Fruit fly (Drosophila melanogaster) whole organism, embryonic: Measurements from ENCODE around the gene Dic1.
A peak's percentile ranks its signal among the peaks of the same experiment; 100 is the strongest.

Experiments used
- Atf3 ChIP-seq: fragments of 200-800 bp; sonication (Bioruptor generic); optimal IDR thresholded peaks from 3 replicates; lab custom pipeline; 2016; ENCODE audit warnings: missing biosample characterization, missing genetic modification characterization
- Bdp1 ChIP-seq: fragments of 200-800 bp; sonication (Bioruptor generic); optimal IDR thresholded peaks from 3 replicates; lab custom pipeline; 2016; ENCODE audit warnings: missing biosample characterization, missing genetic modification characterization
- CG10959 ChIP-seq: fragments of 200-800 bp; sonication (Bioruptor generic); IDR thresholded peaks from 2 replicates; pipeline ENCODE4 v1.3.6; 2022; ENCODE audit warnings: missing biosample characterization, missing genetic modification characterization
- CG11085 ChIP-seq: fragments of 200-800 bp; sonication (Bioruptor generic); IDR thresholded peaks from 2 replicates; pipeline ENCODE4 v1.3.6; 2022; ENCODE audit warnings: missing biosample characterization, missing genetic modification characterization
- CG11504 ChIP-seq: fragments of 200-800 bp; sonication (Bioruptor generic); optimal IDR thresholded peaks from 3 replicates; lab custom pipeline; 2019; ENCODE audit warnings: missing biosample characterization, mild to moderate bottlenecking, missing genetic modification characterization, moderate library complexity
- CG12744 ChIP-seq: fragments of 200-800 bp; sonication (Bioruptor generic); optimal IDR thresholded peaks from 2 replicates; lab custom pipeline; 2016; ENCODE audit warnings: missing biosample characterization, missing genetic modification characterization
- CG12769 ChIP-seq: fragments of 200-800 bp; sonication (Bioruptor generic); optimal IDR thresholded peaks from 2 replicates; lab custom pipeline; 2019; ENCODE audit warnings: missing biosample characterization, mild to moderate bottlenecking, missing genetic modification characterization, moderate library complexity
- CG15479 ChIP-seq: fragments of 200-800 bp; sonication (Bioruptor generic); optimal IDR thresholded peaks from 3 replicates; lab custom pipeline; 2019; ENCODE audit warnings: missing biosample characterization, mild to moderate bottlenecking, missing genetic modification characterization, moderate library complexity
- CG15514 ChIP-seq: fragments of 200-800 bp; sonication (Bioruptor generic); optimal IDR thresholded peaks from 3 replicates; lab custom pipeline; 2017; ENCODE audit warnings: missing biosample characterization, missing genetic modification characterization, mild to moderate bottlenecking, moderate library complexity, missing genetic modification reagents
- CG18764 ChIP-seq: fragments of 200-800 bp; sonication (Bioruptor generic); optimal IDR thresholded peaks from 3 replicates; lab custom pipeline; 2016; ENCODE audit warnings: missing biosample characterization, missing genetic modification characterization
- CG3065 ChIP-seq: fragments of 200-800 bp; sonication (Bioruptor generic); optimal IDR thresholded peaks from 2 replicates; lab custom pipeline; 2016; ENCODE audit warnings: missing biosample characterization, missing genetic modification characterization
- CG3163 ChIP-seq: fragments of 200-800 bp; sonication (Bioruptor generic); optimal IDR thresholded peaks from 3 replicates; lab custom pipeline; 2016; ENCODE audit warnings: missing biosample characterization, missing genetic modification characterization
- CG33557 ChIP-seq: fragments of 200-800 bp; sonication (Bioruptor generic); optimal IDR thresholded peaks from 2 replicates; lab custom pipeline; 2019; ENCODE audit warnings: missing biosample characterization, mild to moderate bottlenecking, missing genetic modification characterization, moderate library complexity
- CG3407 ChIP-seq: fragments of 200-800 bp; sonication (Bioruptor generic); optimal IDR thresholded peaks from 2 replicates; lab custom pipeline; 2018; ENCODE audit warnings: missing biosample characterization, mild to moderate bottlenecking, missing genetic modification characterization
- CG3726 ChIP-seq: fragments of 200-800 bp; sonication (Bioruptor generic); IDR thresholded peaks from 3 replicates; pipeline ENCODE4, ENCODE4 v1.3.6; 2022; ENCODE audit warnings: missing biosample characterization, missing genetic modification characterization
- CG3847 ChIP-seq: fragments of 200-800 bp; sonication (Bioruptor generic); IDR thresholded peaks from 2 replicates; pipeline ENCODE4 v1.3.6; 2022; ENCODE audit warnings: missing biosample characterization, missing genetic modification characterization
- CG5953 ChIP-seq: fragments of 200-800 bp; sonication (Bioruptor generic); IDR thresholded peaks from 2 replicates; pipeline ENCODE4 v1.3.6; 2022; ENCODE audit warnings: missing biosample characterization, missing genetic modification characterization
- CG6254 ChIP-seq: fragments of 200-800 bp; sonication (Bioruptor generic); optimal IDR thresholded peaks from 3 replicates; lab custom pipeline; 2017; ENCODE audit warnings: mild to moderate bottlenecking, missing biosample characterization, missing genetic modification reagents, missing genetic modification characterization
- CG6272 ChIP-seq: fragments of 200-800 bp; sonication (Bioruptor generic); IDR thresholded peaks from 2 replicates; pipeline ENCODE4 v1.3.6; 2022; ENCODE audit warnings: missing biosample characterization, missing genetic modification characterization
- CG6689 ChIP-seq: fragments of 200-800 bp; sonication (Bioruptor generic); IDR thresholded peaks from 2 replicates; pipeline ENCODE4 v1.3.6; 2022; ENCODE audit warnings: missing biosample characterization, missing genetic modification characterization
- CG7963 ChIP-seq: fragments of 200-800 bp; sonication (Bioruptor generic); IDR thresholded peaks from 3 replicates; pipeline ENCODE4 v1.3.6; 2022; ENCODE audit warnings: missing biosample characterization, missing genetic modification characterization; ENCODE audit not compliant: partially characterized antibody
- CG9609 ChIP-seq: fragments of 200-800 bp; sonication (Bioruptor generic); optimal IDR thresholded peaks from 3 replicates; lab custom pipeline; 2016; ENCODE audit warnings: missing biosample characterization, missing genetic modification characterization
- CG9932 ChIP-seq: fragments of 200-800 bp; sonication (Bioruptor generic); IDR thresholded peaks from 2 replicates; pipeline ENCODE4 v1.3.6; 2022; ENCODE audit warnings: missing biosample characterization, missing genetic modification characterization
- CTCF ChIP-seq: fragments of 200-800 bp; sonication (Bioruptor generic); optimal IDR thresholded peaks from 2 replicates; lab custom pipeline; 2017; ENCODE audit warnings: missing biosample characterization, mild to moderate bottlenecking, missing genetic modification characterization, moderate library complexity
- CrebB ChIP-seq: fragments of 200-800 bp; sonication (Bioruptor generic); optimal IDR thresholded peaks from 3 replicates; lab custom pipeline; 2018; ENCODE audit warnings: missing biosample characterization, mild to moderate bottlenecking, missing genetic modification characterization
- D19B ChIP-seq: fragments of 200-800 bp; sonication (Bioruptor generic); optimal IDR thresholded peaks from 2 replicates; lab custom pipeline; 2017; ENCODE audit warnings: missing biosample characterization, mild to moderate bottlenecking, missing genetic modification characterization
- Ets65A ChIP-seq: fragments of 200-800 bp; sonication (Bioruptor generic); peaks from one replicate; lab custom pipeline; 2016; ENCODE audit warnings: missing biosample characterization, missing genetic modification characterization
- HLH4C ChIP-seq: fragments of 200-800 bp; sonication (Bioruptor generic); IDR thresholded peaks from 3 replicates; pipeline ENCODE4 v1.3.6; 2022; ENCODE audit warnings: missing biosample characterization, missing genetic modification characterization; ENCODE audit not compliant: partially characterized antibody
- HLHmδ ChIP-seq: fragments of 200-800 bp; sonication (Bioruptor generic); optimal IDR thresholded peaks from 2 replicates; lab custom pipeline; 2018; ENCODE audit warnings: missing biosample characterization, mild to moderate bottlenecking, missing genetic modification characterization, moderate library complexity
- Hmr ChIP-seq: fragments of 200-800 bp; sonication (Bioruptor generic); optimal IDR thresholded peaks from 3 replicates; lab custom pipeline; 2017; ENCODE audit warnings: mild to moderate bottlenecking, missing biosample characterization, missing genetic modification reagents, missing genetic modification characterization
- Med ChIP-seq: fragments of 200-800 bp; sonication (Bioruptor generic); peaks from one replicate; lab custom pipeline; 2016; ENCODE audit warnings: missing biosample characterization, missing genetic modification characterization, mild to moderate bottlenecking, inconsistent platforms, moderate library complexity
- Neu2 ChIP-seq: fragments of 200-800 bp; sonication (Bioruptor generic); optimal IDR thresholded peaks from 3 replicates; lab custom pipeline; 2016; ENCODE audit warnings: missing biosample characterization, missing genetic modification characterization, borderline replicate concordance
- Poxn ChIP-seq: fragments of 200-800 bp; sonication (Bioruptor generic); IDR thresholded peaks from 2 replicates; pipeline ENCODE4 v1.3.6; 2022; ENCODE audit warnings: missing biosample characterization, missing genetic modification characterization
- Sin3A ChIP-seq: fragments of >200 bp; optimal IDR thresholded peaks from 2 replicates; lab custom pipeline; 2018
- Sry-δ ChIP-seq: fragments of 200-800 bp; sonication (Bioruptor generic); optimal IDR thresholded peaks from 2 replicates; lab custom pipeline; 2016; ENCODE audit warnings: missing biosample characterization, missing genetic modification characterization
- btn ChIP-seq: fragments of 200-800 bp; sonication (Bioruptor generic); optimal IDR thresholded peaks from 2 replicates; lab custom pipeline; 2016; ENCODE audit warnings: missing biosample characterization, missing genetic modification characterization
- corto ChIP-seq: fragments of 200-800 bp; sonication (Bioruptor generic); optimal IDR thresholded peaks from 2 replicates; lab custom pipeline; 2016; ENCODE audit warnings: missing biosample characterization, mild to moderate bottlenecking, missing genetic modification characterization, moderate library complexity
- da ChIP-seq: fragments of 200-800 bp; sonication (Bioruptor generic); optimal IDR thresholded peaks from 2 replicates; lab custom pipeline; 2016; ENCODE audit warnings: missing biosample characterization, missing genetic modification characterization
- dmrt99B ChIP-seq: fragments of 200-800 bp; sonication (Bioruptor generic); optimal IDR thresholded peaks from 2 replicates; lab custom pipeline; 2018; ENCODE audit warnings: missing biosample characterization, mild to moderate bottlenecking, missing genetic modification characterization, moderate library complexity
- fd102C ChIP-seq: fragments of 200-800 bp; sonication (Bioruptor generic); optimal IDR thresholded peaks from 2 replicates; lab custom pipeline; 2018; ENCODE audit warnings: missing biosample characterization, mild to moderate bottlenecking, missing genetic modification characterization, moderate library complexity
- gro ChIP-seq: fragments of 200-800 bp; sonication (Bioruptor generic); optimal IDR thresholded peaks from 2 replicates; lab custom pipeline; 2016; ENCODE audit warnings: missing biosample characterization, missing genetic modification characterization
- inv ChIP-seq: fragments of 200-800 bp; sonication (Bioruptor generic); IDR thresholded peaks from 2 replicates; pipeline ENCODE4 v1.3.6; 2022; ENCODE audit warnings: missing biosample characterization, missing genetic modification characterization; ENCODE audit not compliant: partially characterized antibody
- mirr ChIP-seq: fragments of 200-800 bp; sonication (Bioruptor generic); optimal IDR thresholded peaks from 3 replicates; lab custom pipeline; 2018; ENCODE audit warnings: missing biosample characterization, mild to moderate bottlenecking, missing genetic modification characterization
- org-1 ChIP-seq: fragments of 200-800 bp; sonication (Bioruptor generic); optimal IDR thresholded peaks from 2 replicates; lab custom pipeline; 2017; ENCODE audit warnings: missing biosample characterization, missing genetic modification characterization
- psq ChIP-seq: fragments of 200-800 bp; sonication (Bioruptor generic); optimal IDR thresholded peaks from 2 replicates; lab custom pipeline; 2017; ENCODE audit warnings: missing biosample characterization, missing genetic modification characterization
- repo ChIP-seq: fragments of 200-800 bp; sonication (Bioruptor generic); optimal IDR thresholded peaks from 2 replicates; lab custom pipeline; 2016; ENCODE audit warnings: missing biosample characterization, missing genetic modification characterization
- sd ChIP-seq: fragments of 200-800 bp; sonication (Bioruptor generic); optimal IDR thresholded peaks from 3 replicates; lab custom pipeline; 2018; ENCODE audit warnings: missing biosample characterization, mild to moderate bottlenecking, missing genetic modification characterization, moderate library complexity
- tin ChIP-seq: fragments of 200-800 bp; sonication (Bioruptor generic); optimal IDR thresholded peaks from 3 replicates; lab custom pipeline; 2016; ENCODE audit warnings: missing biosample characterization, missing genetic modification characterization
- tup ChIP-seq: fragments of 200-800 bp; sonication (Bioruptor generic); optimal IDR thresholded peaks from 2 replicates; lab custom pipeline; 2016; ENCODE audit warnings: missing biosample characterization, mild to moderate bottlenecking, missing genetic modification characterization, moderate library complexity
- vfl ChIP-seq: fragments of 200-800 bp; sonication (Bioruptor generic); optimal IDR thresholded peaks from 2 replicates; lab custom pipeline; 2016; ENCODE audit warnings: missing biosample characterization, missing genetic modification characterization
- vnd ChIP-seq: fragments of 200-800 bp; sonication (Bioruptor generic); IDR thresholded peaks from 3 replicates; pipeline ENCODE4 v1.3.6; 2022; ENCODE audit warnings: missing biosample characterization, missing genetic modification characterization; ENCODE audit not compliant: partially characterized antibody

The Dic1 gene

DNA sequence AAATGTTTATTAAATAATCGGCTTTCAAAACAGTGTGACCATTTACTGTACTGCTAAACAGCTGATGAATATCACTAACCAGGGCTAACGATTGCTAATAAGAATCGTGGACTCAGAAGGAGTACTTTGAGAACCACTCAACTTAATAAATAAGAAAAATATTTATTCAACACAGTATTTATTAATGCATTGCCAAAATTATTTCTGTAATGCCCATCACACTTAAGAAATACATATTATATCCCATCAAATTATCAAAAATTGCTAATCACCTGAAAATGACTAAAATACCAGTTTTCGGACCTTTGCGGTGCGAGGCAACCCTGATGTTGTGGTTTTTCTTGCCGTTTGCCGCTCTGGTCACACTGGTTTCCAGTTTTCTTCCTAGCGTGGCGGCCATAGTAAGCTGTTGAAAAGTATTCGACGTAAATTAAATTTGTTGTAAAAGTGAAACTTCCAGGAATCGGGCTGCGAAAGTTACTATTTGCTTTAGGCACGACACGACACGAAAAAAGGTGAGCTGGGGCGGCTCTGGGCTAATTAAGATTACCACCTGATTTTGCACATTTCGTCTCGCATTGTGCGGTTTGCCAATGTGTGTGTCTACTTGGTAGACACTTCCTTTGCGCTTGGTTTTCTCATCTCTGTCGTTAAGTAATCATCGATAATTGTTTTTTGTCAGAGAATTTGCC is 17.2 kb downstream of the Dic1 start, which contains the start of the genes mRpS21 and Droj2:
TSS of gene mRpS21 (minus strand) at position 66 of the 692 bp plus-strand sequence.
TSS of gene Droj2 (plus strand) at position 363 of the 692 bp plus-strand sequence.
- TF ChIP-seq dmrt99B (tag; lab: Kevin White, UChicago) = no peak
- no peak for TF ChIP-seq Poxn (GFP tag; lab: Robert Waterston, UW)
- peak; percentile 17 for TF ChIP-seq mirr (GFP tag; lab: Kevin White, UChicago)
- TF ChIP-seq CG6272 (GFP tag; lab: Robert Waterston, UW) = peak; percentile 30; the same call in 1 of the 2 replicates
- no peak for TF ChIP-seq CG15479 (GFP tag; lab: Kevin White, UChicago)
- TF ChIP-seq CG11504 = peak; percentile 74
- peak; percentile 17 for TF ChIP-seq CrebB (tag; lab: Kevin White, UChicago)
- TF ChIP-seq psq (GFP tag; lab: Kevin White, UChicago) = no peak
- no peak for TF ChIP-seq D19B (GFP tag; lab: Kevin White, UChicago)
- TF ChIP-seq tin (GFP tag; lab: Kevin White, UChicago) = peak; percentile 57
- no peak for TF ChIP-seq CG18764 (GFP tag; lab: Kevin White, UChicago)
- TF ChIP-seq CG3847 (GFP tag; lab: Robert Waterston, UW) = peak; percentile 81
- no peak for TF ChIP-seq CG5953 (GFP tag; lab: Robert Waterston, UW)
- peak; percentile 55 for TF ChIP-seq CG12769 (tag; lab: Kevin White, UChicago)
- peak; percentile 77 for TF ChIP-seq CG9932 (GFP tag; lab: Robert Waterston, UW)
- TF ChIP-seq Ets65A (GFP tag; lab: Kevin White, UChicago) = peak; percentile 93
- TF ChIP-seq tup (GFP tag; lab: Kevin White, UChicago) = no peak
- TF ChIP-seq corto (GFP tag; lab: Kevin White, UChicago) = no peak
- no peak for TF ChIP-seq gro (GFP tag; lab: Kevin White, UChicago)
- no peak for TF ChIP-seq repo (GFP tag; lab: Kevin White, UChicago)
- no peak for TF ChIP-seq Neu2
- TF ChIP-seq vnd = no peak; the same call in 2 of the 3 replicates
- TF ChIP-seq CG3163 (GFP tag; lab: Kevin White, UChicago) = no peak
- TF ChIP-seq da (GFP tag; lab: Kevin White, UChicago) = no peak
- no peak for TF ChIP-seq CG6689
- no peak for TF ChIP-seq vfl (GFP tag; lab: Kevin White, UChicago)
- no peak for TF ChIP-seq org-1
- no peak for TF ChIP-seq HLHmδ (GFP tag; lab: Kevin White, UChicago)
- TF ChIP-seq HLH4C (GFP tag; lab: Robert Waterston, UW) = no peak
- TF ChIP-seq CG3407 (GFP tag; lab: Kevin White, UChicago) = no peak
- TF ChIP-seq Sry-δ = peak; percentile 41
- TF ChIP-seq Atf3 (GFP tag; lab: Kevin White, UChicago) = no peak
- no peak for TF ChIP-seq CG3065 (GFP tag; lab: Kevin White, UChicago)
- peak; percentile 9 for TF ChIP-seq CG12744 (GFP tag; lab: Kevin White, UChicago)
- TF ChIP-seq CG33557 = peak; percentile 44
- TF ChIP-seq fd102C (GFP tag; lab: Kevin White, UChicago) = no peak
- TF ChIP-seq Bdp1 (GFP tag; lab: Kevin White, UChicago) = peak; percentile 29
- no peak for TF ChIP-seq sd (tag; lab: Kevin White, UChicago)
- no peak for TF ChIP-seq CTCF
- peak; percentile 98 for TF ChIP-seq CG15514 (GFP tag; lab: Kevin White, UChicago)
- TF ChIP-seq Med = peak; percentile 86
- no peak for TF ChIP-seq CG3726 (GFP tag; lab: Robert Waterston, UW)
- TF ChIP-seq Sin3A (lab: Kevin White, UChicago) = peak; percentile 86
- no peak for TF ChIP-seq CG10959
- TF ChIP-seq CG6254 (GFP tag; lab: Kevin White, UChicago) = no peak
- no peak for TF ChIP-seq btn
- TF ChIP-seq inv = 0 out of 2 replicates have a peak, but pooled peaks have one; percentile 5
- TF ChIP-seq CG11085 (GFP tag; lab: Robert Waterston, UW) = no peak
- no peak for TF ChIP-seq CG7963 (GFP tag; lab: Robert Waterston, UW)
- TF ChIP-seq CG9609 (GFP tag; lab: Kevin White, UChicago) = peak; percentile 12
- TF ChIP-seq Hmr (GFP tag; lab: Kevin White, UChicago) = peak; percentile 63
